Fruit fly (Drosophila melanogaster): ENCODE measurements around the gene Akap200.

The Akap200 gene

DNA sequence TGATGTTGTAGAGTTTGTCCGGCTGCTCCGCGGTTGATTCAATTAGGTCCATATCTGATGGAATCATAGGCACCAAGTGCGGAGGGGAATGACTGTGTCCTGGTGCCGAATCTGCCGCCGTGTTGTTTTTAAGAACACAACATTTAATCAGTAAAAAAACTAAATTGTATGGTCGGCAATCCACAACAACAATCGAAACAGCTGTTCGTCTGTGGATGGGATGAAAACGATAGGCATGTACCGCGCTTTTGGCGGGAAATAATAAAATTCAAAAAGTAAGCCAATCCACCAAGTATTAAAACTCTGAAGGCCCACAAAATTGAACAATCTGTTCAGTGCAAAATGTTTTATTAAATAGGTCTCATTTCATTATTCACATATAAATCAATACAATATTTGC lies 33.9 kb downstream of the Akap200 start, which contains the start of gene Aasdh (continued):
- no peak for TF ChIP-seq CG7928 (GFP tag; optimal IDR thresholded peaks at IDR 0.05)
- no peak for TF ChIP-seq btn (GFP tag; optimal IDR thresholded peaks at IDR 0.05)
- TF ChIP-seq CG9727 (GFP tag; optimal IDR thresholded peaks at IDR 0.05), result no peak
- TF ChIP-seq yki (optimal IDR thresholded peaks at IDR 0.05), result no peak
- no peak for TF ChIP-seq CG8281 (tag; optimal IDR thresholded peaks at IDR 0.05)
- no peak for TF ChIP-seq CG8089 (GFP tag; optimal IDR thresholded peaks at IDR 0.05)
- peak; percentile 43; the same call in 1 of the 2 replicates for TF ChIP-seq unc-4 (GFP tag; IDR thresholded peaks at IDR 0.05; ENCODE audit: partially characterized antibody)
- TF ChIP-seq nerfin-2 (GFP tag; IDR thresholded peaks at IDR 0.05; ENCODE audit: partially characterized antibody), result no peak
- TF ChIP-seq CG7372 (GFP tag; IDR thresholded peaks at IDR 0.05), result no peak
- TF ChIP-seq Mes4 (GFP tag; optimal IDR thresholded peaks at IDR 0.05), result no peak
- no peak for TF ChIP-seq gcm (GFP tag; optimal IDR thresholded peaks at IDR 0.05)
- TF ChIP-seq MESR4 (GFP tag; optimal IDR thresholded peaks at IDR 0.05), result peak; percentile 21
- TF ChIP-seq sob (GFP tag; IDR thresholded peaks at IDR 0.05), result no peak
- no peak for TF ChIP-seq CG10959 (GFP tag; IDR thresholded peaks at IDR 0.05)
- TF ChIP-seq gro (GFP tag; optimal IDR thresholded peaks at IDR 0.05), result no peak
- no peak for TF ChIP-seq sim (GFP tag; IDR thresholded peaks at IDR 0.05)
- TF ChIP-seq sc (optimal IDR thresholded peaks at IDR 0.05), result no peak
- no peak for TF ChIP-seq sc (GFP tag; optimal IDR thresholded peaks at IDR 0.05)
- TF ChIP-seq gsb-n (tag; optimal IDR thresholded peaks at IDR 0.05), result no peak
- no peak for TF ChIP-seq peb (GFP tag; IDR thresholded peaks at IDR 0.05)
- no peak for TF ChIP-seq CG18599 (GFP tag; optimal IDR thresholded peaks at IDR 0.05)
- TF ChIP-seq Hr39 (optimal IDR thresholded peaks at IDR 0.05), result no peak
- TF ChIP-seq Opbp (GFP tag; IDR thresholded peaks at IDR 0.05; ENCODE audit: partially characterized antibody), result 0 out of 3 replicates have a peak, but pooled peaks have one; percentile 19
- no peak for TF ChIP-seq Lim3 (GFP tag; IDR thresholded peaks at IDR 0.05)
- TF ChIP-seq CG9215 (GFP tag; IDR thresholded peaks at IDR 0.05), result no peak
- no peak for TF ChIP-seq klu (GFP tag; IDR thresholded peaks at IDR 0.05)
- TF ChIP-seq Jarid2 (GFP tag; optimal IDR thresholded peaks at IDR 0.05), result no peak
- no peak for TF ChIP-seq nom (GFP tag; optimal IDR thresholded peaks at IDR 0.05)
- no peak for TF ChIP-seq ERR (GFP tag; optimal IDR thresholded peaks at IDR 0.05)
- no peak for TF ChIP-seq CG16815 (GFP tag; optimal IDR thresholded peaks at IDR 0.05)
- no peak for TF ChIP-seq Hsf (GFP tag; optimal IDR thresholded peaks at IDR 0.05)
- no peak for TF ChIP-seq stwl (tag; optimal IDR thresholded peaks at IDR 0.05)
- TF ChIP-seq CG12744 (GFP tag; optimal IDR thresholded peaks at IDR 0.05), result no peak
- TF ChIP-seq CG12071 (GFP tag; optimal IDR thresholded peaks at IDR 0.05), result no peak
- no peak for TF ChIP-seq gcm2 (GFP tag; optimal IDR thresholded peaks at IDR 0.05)
- no peak for TF ChIP-seq CG13894 (tag; optimal IDR thresholded peaks at IDR 0.05)
- TF ChIP-seq CG3407 (GFP tag; optimal IDR thresholded peaks at IDR 0.05), result no peak
- no peak for TF ChIP-seq CG13624 (GFP tag; optimal IDR thresholded peaks at IDR 0.05)
- no peak for TF ChIP-seq hth (optimal IDR thresholded peaks at IDR 0.05)
- peak; percentile 84 for TF ChIP-seq Dp (GFP tag; optimal IDR thresholded peaks at IDR 0.05)
- peak; percentile 34; the same call in 1 of the 2 replicates for TF ChIP-seq Scr (GFP tag; IDR thresholded peaks at IDR 0.05; ENCODE audit: partially characterized antibody)
- no peak for TF ChIP-seq CG18011 (GFP tag; optimal IDR thresholded peaks at IDR 0.05)
- TF ChIP-seq CG12942 (GFP tag; optimal IDR thresholded peaks at IDR 0.05), result no peak
- TF ChIP-seq ken (GFP tag; IDR thresholded peaks at IDR 0.05), result no peak
- no peak for TF ChIP-seq CG32772 (GFP tag; IDR thresholded peaks at IDR 0.05)
- TF ChIP-seq danr (GFP tag; IDR thresholded peaks at IDR 0.05), result no peak
- no peak for TF ChIP-seq wdn (GFP tag; IDR thresholded peaks at IDR 0.05)
- TF ChIP-seq caup (GFP tag; optimal IDR thresholded peaks at IDR 0.05; ENCODE audit: severe bottlenecking), result no peak
- TF ChIP-seq CG12391 (tag; optimal IDR thresholded peaks at IDR 0.05), result no peak
- TF ChIP-seq sens (GFP tag), result no peak
- TF ChIP-seq ac (GFP tag; optimal IDR thresholded peaks at IDR 0.05), result no peak
- TF ChIP-seq CG2116 (GFP tag; optimal IDR thresholded peaks at IDR 0.05), result peak; percentile 57
- no peak for TF ChIP-seq dysf (GFP tag; IDR thresholded peaks at IDR 0.05)

All from whole organism, embryonic.